Fruit fly (Drosophila melanogaster) whole organism, larva: ENCODE data around the gene GstD10.

ENCODE experiments used
- noc ChIP-seq: fragments of 200-800 bp; sonication (Bioruptor generic); optimal IDR thresholded peaks from 3 replicates; lab custom pipeline; 2019; ENCODE audit warnings: missing biosample characterization, mild to moderate bottlenecking, missing genetic modification characterization, moderate library complexity

GstD10 gene

dm6 chr3R:12369135-12369792 lies 3.7 kb upstream of the GstD10 start, which contains the start of gene GstD1:
GstD1 (minus strand) TSS chr3R:12369268.
- TF ChIP-seq noc (tag; lab: Kevin White, UChicago) = peak; percentile 87

DNA sequence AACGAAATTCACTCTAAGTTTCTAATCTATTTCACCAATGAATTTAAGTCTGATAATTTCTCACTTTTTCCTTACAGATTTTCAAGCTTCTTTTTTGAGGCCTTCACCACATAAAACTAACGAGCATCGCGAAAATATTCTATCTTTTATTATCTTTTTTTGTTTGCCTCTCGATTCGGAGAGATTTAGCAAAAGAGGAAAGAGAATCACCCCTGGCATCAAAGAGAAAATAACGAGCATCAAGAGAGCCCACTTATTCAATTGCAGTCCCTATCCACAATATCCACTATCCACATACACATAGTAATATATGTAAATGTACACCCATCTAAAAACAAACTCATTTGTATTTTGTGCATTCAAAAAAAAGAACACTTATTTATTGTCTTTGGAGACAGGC lies 1.9 kb upstream of the GstD10 start, which contains the start of gene GstD9:
TSS of gene GstD9 (minus strand) at position 101 of the 400 bp plus-strand sequence.
- TF ChIP-seq noc (tag; lab: Kevin White, UChicago) = no peak

- no peak for TF ChIP-seq noc (tag; lab: Kevin White, UChicago)
These were observed 352 bp upstream of the GstD10 start for dm6 chr3R:12365887-12366286.

DNA sequence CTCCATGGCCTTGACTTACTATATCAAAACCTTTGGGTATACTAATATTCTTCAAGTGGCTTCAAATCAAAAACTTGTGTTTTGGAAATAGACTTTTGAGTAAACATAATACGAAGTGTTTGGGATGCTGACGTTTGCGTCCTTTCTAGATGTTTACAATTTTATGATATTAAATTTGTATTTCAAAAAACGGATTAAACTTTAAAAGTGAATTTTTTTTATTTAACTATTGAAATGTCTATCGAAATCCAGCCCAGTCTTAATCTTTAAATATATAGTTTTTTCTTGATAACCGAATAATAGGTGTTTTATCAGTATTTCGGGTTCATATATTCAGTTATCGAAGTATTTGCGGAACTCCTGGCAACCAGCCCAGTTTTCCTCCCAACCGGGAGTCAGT lies 955 bp downstream of the GstD10 start, which contains the start of gene Tim17a1:
TSS of gene Tim17a1 (minus strand) at position 101 of the 400 bp plus-strand sequence.
- no peak for TF ChIP-seq noc (tag; lab: Kevin White, UChicago)

DNA sequence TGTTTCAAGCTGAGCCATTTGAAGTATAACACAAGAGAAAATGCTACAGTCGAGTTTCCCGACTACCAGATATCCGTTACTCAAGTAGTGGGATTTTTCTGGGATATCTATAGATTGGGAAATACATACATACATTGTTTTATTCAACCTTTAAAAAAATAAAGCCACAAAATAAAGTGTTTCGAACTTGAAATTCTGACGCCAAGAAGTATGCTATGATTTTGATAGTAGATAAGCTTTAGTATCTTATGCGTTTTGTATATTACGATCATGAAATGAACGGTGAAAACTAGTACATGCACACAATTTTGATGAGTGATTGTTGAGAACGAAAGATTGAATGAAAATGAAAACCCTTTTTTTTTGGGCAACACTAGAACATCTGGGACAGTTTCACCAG lies 2.0 kb downstream of the GstD10 start:
- TF ChIP-seq noc (tag; lab: Kevin White, UChicago) = no peak

dm6 chr3R:12361962-12362497 lies 3.5 kb downstream of the GstD10 start:
- no peak for TF ChIP-seq noc (tag; lab: Kevin White, UChicago)

dm6 chr3R:12359837-12360236 lies 5.7 kb downstream of the GstD10 start, which contains the start of gene CG4115:
CG4115 (plus strand) TSS chr3R:12360008.
- no peak for TF ChIP-seq noc (tag; lab: Kevin White, UChicago)

DNA sequence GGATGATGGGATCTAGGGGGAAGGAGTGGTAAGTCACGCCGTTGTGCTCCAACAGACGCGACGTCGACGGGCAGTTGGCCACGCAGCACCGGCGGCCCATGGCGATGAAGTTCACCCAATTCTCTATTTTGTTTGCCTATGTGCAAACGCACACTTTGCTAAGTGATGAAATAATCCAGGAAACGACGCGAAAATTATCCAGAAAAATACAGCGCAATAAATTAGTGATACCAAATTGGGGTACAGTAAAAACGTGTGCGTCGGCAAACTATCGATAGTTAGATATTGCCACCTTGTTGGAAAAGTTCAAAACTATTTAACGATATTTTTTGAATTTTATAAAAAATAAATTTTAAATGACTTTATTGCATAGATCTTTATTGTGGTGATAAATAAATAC lies 9.5 kb downstream of the GstD10 start, which contains the start of gene MBD-R2:
TSS of gene MBD-R2 (minus strand) at position 222 of the 400 bp plus-strand sequence.
- no peak for TF ChIP-seq noc (tag; lab: Kevin White, UChicago)

DNA sequence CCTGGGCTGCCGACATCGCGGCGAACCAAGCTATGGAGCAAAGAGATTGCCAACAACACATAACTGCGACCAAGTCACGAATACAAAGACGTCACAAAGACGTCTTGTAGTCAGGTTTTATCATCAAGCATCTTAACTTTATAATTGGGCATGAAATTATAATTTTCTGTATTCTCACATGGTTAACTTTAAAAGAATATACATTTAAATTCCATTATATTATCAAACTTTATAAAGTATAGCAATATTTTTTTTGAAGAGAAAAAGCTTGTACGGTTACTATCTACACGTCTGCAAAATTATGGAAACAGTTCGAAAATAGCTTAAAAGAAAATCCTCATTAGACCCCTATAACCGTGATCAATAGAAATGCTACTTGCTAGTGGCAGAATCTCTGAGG lies 13.5 kb downstream of the GstD10 start, which contains the start of gene CG10041:
TSS of gene CG10041 (minus strand) at position 101 of the 400 bp plus-strand sequence.
- TF ChIP-seq noc (tag; lab: Kevin White, UChicago) = no peak

DNA sequence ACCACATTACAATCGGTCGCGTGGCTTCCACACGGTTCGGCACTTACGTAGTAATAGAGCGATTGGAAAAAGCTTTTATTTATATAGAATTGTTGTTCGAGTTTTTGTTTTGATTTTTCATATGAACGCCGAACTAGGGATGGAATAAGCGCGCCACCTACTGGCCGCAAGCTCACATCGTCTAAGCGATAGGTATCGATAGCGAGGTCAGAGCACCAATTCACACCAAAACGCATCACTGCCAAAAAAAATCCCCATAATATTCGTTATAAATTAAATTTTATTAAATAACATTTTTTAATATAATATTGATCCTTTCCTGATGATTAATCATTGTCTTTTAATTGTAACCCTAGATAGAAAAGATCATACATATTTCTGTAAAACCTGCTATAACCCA lies 15.0 kb downstream of the GstD10 start, which contains the start of gene CG10038:
TSS of gene CG10038 (minus strand) at position 148 of the 400 bp plus-strand sequence.
- no peak for TF ChIP-seq noc (tag; lab: Kevin White, UChicago)

dm6 chr3R:12347659-12348058 lies 17.9 kb downstream of the GstD10 start:
- TF ChIP-seq noc (tag; lab: Kevin White, UChicago) = no peak

- TF ChIP-seq noc (tag; lab: Kevin White, UChicago) = no peak
These were observed 19.5 kb downstream of the GstD10 start for dm6 chr3R:12345989-12346388.

DNA sequence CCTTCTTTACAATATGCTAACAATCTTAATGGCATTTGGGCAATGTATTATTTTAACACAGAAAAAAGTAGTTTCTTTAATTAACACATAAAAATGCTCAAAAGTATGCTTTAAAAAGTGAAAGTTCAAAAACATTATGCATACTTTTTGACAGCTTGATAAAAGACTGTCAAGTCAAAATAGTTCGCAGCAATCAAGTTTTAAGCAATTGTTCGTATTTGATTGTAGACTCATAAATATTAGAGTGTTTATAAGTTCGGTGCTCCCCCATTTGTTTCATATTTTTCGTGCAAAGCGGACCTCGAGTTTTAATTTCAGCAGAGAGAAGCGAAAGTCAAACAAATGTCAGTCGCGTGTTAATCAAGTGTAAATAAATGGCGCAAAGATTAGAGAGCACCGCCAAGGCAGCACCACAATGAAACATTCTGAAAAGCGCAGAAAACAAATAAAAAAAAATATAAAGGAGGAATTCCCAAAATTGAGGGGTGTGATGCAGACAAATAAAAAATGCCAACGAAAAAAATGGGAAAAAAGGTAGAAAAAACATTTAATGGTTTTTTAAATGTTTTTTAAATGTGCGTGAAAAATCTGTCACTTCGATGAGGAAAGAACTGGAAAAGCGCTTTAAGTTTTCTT lies 20.5 kb downstream of the GstD10 start:
- no peak for TF ChIP-seq noc (tag; lab: Kevin White, UChicago)

DNA sequence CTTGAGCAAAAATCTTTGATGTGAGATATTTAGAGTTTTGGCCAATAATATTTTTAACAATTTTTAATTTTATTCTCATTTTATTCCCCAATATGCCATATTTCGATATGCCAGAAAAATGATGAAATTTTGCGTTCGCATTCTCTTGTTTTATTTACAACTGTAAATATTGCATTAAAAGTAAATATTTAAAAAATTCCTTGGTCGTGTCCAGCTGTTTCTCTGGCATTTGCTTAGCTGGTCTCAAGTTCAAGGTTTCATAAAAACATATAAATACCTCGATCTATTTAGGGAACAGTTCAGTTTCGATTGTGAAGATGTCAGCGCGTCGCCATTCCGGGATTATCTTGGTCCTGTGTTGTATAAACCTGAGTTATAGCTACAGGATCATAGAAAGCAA lies 24.2 kb downstream of the GstD10 start, which contains the start of gene Sgsf:
TSS of gene Sgsf (plus strand) at position 301 of the 400 bp plus-strand sequence.
- no peak for TF ChIP-seq noc (tag; lab: Kevin White, UChicago)

- no peak for TF ChIP-seq noc (tag; lab: Kevin White, UChicago)
These were observed 35.7 kb downstream of the GstD10 start for dm6 chr3R:12329827-12330226.

dm6 chr3R:12326855-12327254 lies 38.7 kb downstream of the GstD10 start:
- no peak for TF ChIP-seq noc (tag; lab: Kevin White, UChicago)
